Worm (Caenorhabditis elegans) whole organism, L4/young adult: ENCODE results near the gene lec-2.

ENCODE experiments used
- W03F9.2 ChIP-seq: fragments of 150-350 bp; optimal IDR thresholded peaks from 2 replicates; lab custom pipeline; 2014; ENCODE audit warnings: missing biosample characterization, missing genetic modification characterization
- dao-5 ChIP-seq: sonication (generic microtip); optimal IDR thresholded peaks from 2 replicates; lab custom pipeline; 2016; ENCODE audit warnings: missing genotype, missing genetic modification characterization, moderate library complexity, missing compliant biosample characterization
- him-1 ChIP-seq: sonication (generic microtip); optimal IDR thresholded peaks from 2 replicates; lab custom pipeline; 2016; ENCODE audit warnings: missing genotype, missing genetic modification reagents, missing genetic modification characterization, missing compliant biosample characterization

DNA sequence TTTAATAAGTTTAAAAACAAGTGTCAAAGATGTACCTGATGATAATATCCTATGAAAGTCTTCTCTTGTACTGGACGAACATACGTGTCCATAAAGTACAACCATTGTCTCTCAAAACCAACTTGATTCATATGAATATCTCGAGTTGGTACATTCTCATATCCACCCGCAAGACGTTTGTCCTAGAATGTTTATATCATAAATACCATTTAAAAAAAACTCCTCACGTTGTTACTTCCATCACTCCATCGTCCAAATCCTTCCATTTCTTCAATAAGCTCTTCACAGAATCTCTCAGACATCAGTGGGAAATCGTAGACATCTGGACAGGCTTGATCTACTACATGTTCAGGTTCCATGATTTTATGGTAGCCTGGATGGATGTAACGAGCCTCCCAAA, 19.4 kb upstream of the lec-2 start:
- TF ChIP-seq dao-5 (tag; lab: Kevin White, UChicago), result no peak
- TF ChIP-seq him-1 (tag; lab: Kevin White, UChicago), result no peak
- no peak for TF ChIP-seq W03F9.2 (tag; lab: Kevin White, UChicago)
